Worm (Caenorhabditis elegans) whole organism, L4/young adult: ENCODE data around the gene C32C4.16.

Experiments
- W03F9.2 ChIP-seq: fragments of 150-350 bp; optimal IDR thresholded peaks from 2 replicates; lab custom pipeline; 2014; ENCODE audit warnings: missing biosample characterization, missing genetic modification characterization
- dao-5 ChIP-seq: sonication (generic microtip); optimal IDR thresholded peaks from 2 replicates; lab custom pipeline; 2016; ENCODE audit warnings: missing genotype, missing genetic modification characterization, moderate library complexity, missing compliant biosample characterization
- him-1 ChIP-seq: sonication (generic microtip); optimal IDR thresholded peaks from 2 replicates; lab custom pipeline; 2016; ENCODE audit warnings: missing genotype, missing genetic modification reagents, missing genetic modification characterization, missing compliant biosample characterization

DNA sequence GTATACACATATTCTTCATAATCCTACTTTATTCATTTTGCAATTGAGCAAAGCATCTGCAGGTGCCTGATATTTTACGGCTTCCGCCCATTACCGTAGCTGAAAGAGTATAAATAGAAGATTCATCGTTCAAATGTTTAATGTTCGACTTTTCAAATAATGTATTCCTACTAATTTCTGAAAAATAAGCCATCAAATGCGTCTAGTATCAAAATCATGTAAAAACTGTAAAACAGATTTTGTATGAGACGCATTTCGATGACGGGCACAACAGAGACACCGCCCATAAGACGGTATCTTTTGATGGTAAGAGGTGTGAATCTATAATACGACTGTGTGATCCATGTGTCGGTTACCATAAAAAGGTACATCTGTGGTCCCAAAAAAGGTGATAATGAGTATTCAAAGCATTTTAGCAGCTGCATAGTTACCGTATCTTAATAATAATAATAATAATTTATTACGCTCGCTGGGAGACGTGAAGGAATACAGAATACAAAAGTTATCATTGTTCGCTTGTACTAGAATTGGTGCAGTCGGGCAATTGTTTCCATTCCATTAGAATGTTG, at the start of gene C32C4.16, which contains the start of gene C32C4.3:
- TF ChIP-seq W03F9.2 (tag; lab: Kevin White, UChicago) (no peak), him-1 (tag; lab: Kevin White, UChicago) (no peak), dao-5 (tag; lab: Kevin White, UChicago) (no peak)
